Fruit fly (Drosophila melanogaster) whole organism, wandering third instar larva: ENCODE results near the gene CG7329.

Source experiments
- GATAd ChIP-seq: sonication (Bioruptor generic); optimal IDR thresholded peaks from 2 replicates; lab custom pipeline; 2016; ENCODE audit warnings: missing biosample characterization, missing genetic modification characterization
- Mio ChIP-seq: sonication (Bioruptor generic); optimal IDR thresholded peaks from 2 replicates; lab custom pipeline; 2016; ENCODE audit warnings: missing biosample characterization, missing genetic modification characterization

dm6 chr2L:10680584-10681080 is 42.4 kb upstream of the CG7329 start, which contains the start of gene CG17105:
- TF ChIP-seq GATAd (no peak), Mio (GFP tag; lab: Kevin White, UChicago) (no peak)
